Fruit fly (Drosophila melanogaster) whole organism, embryonic: ENCODE measurements around the gene sesB.

Experiments used
- ATbp ChIP-seq: fragments of 200-800 bp; sonication (Bioruptor generic); optimal IDR thresholded peaks from 2 replicates; lab custom pipeline; 2017; ENCODE audit warnings: missing biosample characterization, mild to moderate bottlenecking, missing genetic modification characterization, missing genetic modification reagents
- Ada2b ChIP-seq: fragments of 200-800 bp; sonication (Bioruptor generic); IDR thresholded peaks from 2 replicates; pipeline ENCODE4 v1.3.6; 2022; ENCODE audit warnings: missing biosample characterization, missing genetic modification characterization
- CG11093 ChIP-seq: fragments of 200-800 bp; sonication (Bioruptor generic); IDR thresholded peaks from 3 replicates; pipeline ENCODE4 v1.3.6; 2022; ENCODE audit warnings: missing biosample characterization, missing genetic modification characterization
- CG11504 ChIP-seq: fragments of 200-800 bp; sonication (Bioruptor generic); optimal IDR thresholded peaks from 3 replicates; lab custom pipeline; 2019; ENCODE audit warnings: missing biosample characterization, mild to moderate bottlenecking, missing genetic modification characterization, moderate library complexity
- CG11695 ChIP-seq: fragments of 200-800 bp; sonication (Bioruptor generic); IDR thresholded peaks from 3 replicates; pipeline ENCODE4 v1.3.6; 2022; ENCODE audit warnings: missing biosample characterization, missing genetic modification characterization
- CG11723 ChIP-seq: fragments of 200-800 bp; sonication (Bioruptor generic); optimal IDR thresholded peaks from 2 replicates; lab custom pipeline; 2017; ENCODE audit warnings: missing biosample characterization, mild to moderate bottlenecking, missing genetic modification characterization
- CG13424 ChIP-seq: fragments of 200-800 bp; sonication (Bioruptor generic); optimal IDR thresholded peaks from 2 replicates; lab custom pipeline; 2019; ENCODE audit warnings: missing biosample characterization, mild to moderate bottlenecking, missing genetic modification characterization, moderate library complexity
- CG13775 ChIP-seq: fragments of 200-800 bp; sonication (Bioruptor generic); optimal IDR thresholded peaks from 3 replicates; lab custom pipeline; 2017; ENCODE audit warnings: missing biosample characterization, mild to moderate bottlenecking, missing genetic modification characterization
- CG14710 ChIP-seq: fragments of 200-800 bp; sonication (Bioruptor generic); optimal IDR thresholded peaks from 3 replicates; lab custom pipeline; 2019; ENCODE audit warnings: missing biosample characterization, mild to moderate bottlenecking, missing genetic modification characterization, moderate library complexity
- CG14860 ChIP-seq: fragments of 200-800 bp; sonication (Bioruptor generic); IDR thresholded peaks from 3 replicates; pipeline ENCODE4 v1.3.6; 2022; ENCODE audit warnings: missing biosample characterization, missing genetic modification characterization; ENCODE audit not compliant: partially characterized antibody
- CG14965 ChIP-seq: fragments of 200-800 bp; sonication (Bioruptor generic); optimal IDR thresholded peaks from 2 replicates; lab custom pipeline; 2016; ENCODE audit warnings: missing biosample characterization, missing genetic modification characterization, borderline replicate concordance
- CG17385 ChIP-seq: fragments of 200-800 bp; sonication (Bioruptor generic); optimal IDR thresholded peaks from 3 replicates; lab custom pipeline; 2018; ENCODE audit warnings: missing biosample characterization, mild to moderate bottlenecking, missing genetic modification characterization
- CG17802 ChIP-seq: fragments of 200-800 bp; sonication (Bioruptor generic); optimal IDR thresholded peaks from 2 replicates; lab custom pipeline; 2018; ENCODE audit warnings: missing biosample characterization, mild to moderate bottlenecking, missing genetic modification characterization, moderate library complexity
- CG1832 ChIP-seq: fragments of 200-800 bp; sonication (Bioruptor generic); optimal IDR thresholded peaks from 2 replicates; lab custom pipeline; 2017; ENCODE audit warnings: missing biosample characterization, mild to moderate bottlenecking, missing genetic modification characterization, inconsistent platforms
- CG2875 ChIP-seq: fragments of 200-800 bp; sonication (Bioruptor generic); optimal IDR thresholded peaks from 2 replicates; lab custom pipeline; 2017; ENCODE audit warnings: missing biosample characterization, mild to moderate bottlenecking, missing genetic modification characterization, missing genetic modification reagents
- CG31441 ChIP-seq: fragments of 200-800 bp; sonication (Bioruptor generic); IDR thresholded peaks from 2 replicates; pipeline ENCODE4 v1.3.6; 2022; ENCODE audit warnings: missing biosample characterization, missing genetic modification characterization
- CG32767 ChIP-seq: fragments of 200-800 bp; sonication (Bioruptor generic); IDR thresholded peaks from 2 replicates; pipeline ENCODE4 v1.3.6; 2022; ENCODE audit warnings: missing biosample characterization, missing genetic modification characterization
- CG33557 ChIP-seq: fragments of 200-800 bp; sonication (Bioruptor generic); optimal IDR thresholded peaks from 2 replicates; lab custom pipeline; 2019; ENCODE audit warnings: missing biosample characterization, mild to moderate bottlenecking, missing genetic modification characterization, moderate library complexity
- CG3995 ChIP-seq: fragments of 200-800 bp; sonication (Bioruptor generic); optimal IDR thresholded peaks from 3 replicates; lab custom pipeline; 2016; ENCODE audit warnings: missing biosample characterization, missing genetic modification characterization
- CG42726 ChIP-seq: fragments of 200-800 bp; sonication (Bioruptor generic); IDR thresholded peaks from 2 replicates; pipeline ENCODE4 v1.3.6; 2022; ENCODE audit warnings: missing biosample characterization, missing genetic modification characterization; ENCODE audit not compliant: partially characterized antibody
- CG4328 ChIP-seq: fragments of 200-800 bp; sonication (Bioruptor generic); optimal IDR thresholded peaks from 3 replicates; lab custom pipeline; 2017; ENCODE audit warnings: missing biosample characterization, missing genetic modification reagents, missing genetic modification characterization
- CG7928 ChIP-seq: fragments of 200-800 bp; sonication (Bioruptor generic); optimal IDR thresholded peaks from 2 replicates; lab custom pipeline; 2017; ENCODE audit warnings: missing biosample characterization, mild to moderate bottlenecking, missing genetic modification characterization
- CG7963 ChIP-seq: fragments of 200-800 bp; sonication (Bioruptor generic); IDR thresholded peaks from 3 replicates; pipeline ENCODE4 v1.3.6; 2022; ENCODE audit warnings: missing biosample characterization, missing genetic modification characterization; ENCODE audit not compliant: partially characterized antibody
- Dad ChIP-seq: fragments of 200-800 bp; sonication (Bioruptor generic); optimal IDR thresholded peaks from 3 replicates; lab custom pipeline; 2016; ENCODE audit warnings: missing biosample characterization, missing genetic modification characterization
- Drgx ChIP-seq: fragments of 200-800 bp; sonication (Bioruptor generic); IDR thresholded peaks from 2 replicates; pipeline ENCODE4 v1.3.6; 2022; ENCODE audit warnings: missing biosample characterization, missing genetic modification characterization
- Fer3 ChIP-seq: fragments of 200-800 bp; sonication (Bioruptor generic); optimal IDR thresholded peaks from 2 replicates; lab custom pipeline; 2018; ENCODE audit warnings: missing biosample characterization, mild to moderate bottlenecking, missing genetic modification characterization, moderate library complexity
- NC2β ChIP-seq: fragments of 200-800 bp; sonication (Bioruptor generic); optimal IDR thresholded peaks from 2 replicates; lab custom pipeline; 2016; ENCODE audit warnings: missing biosample characterization, missing genetic modification characterization
- ara ChIP-seq: fragments of 200-800 bp; sonication (Bioruptor generic); IDR thresholded peaks from 2 replicates; pipeline ENCODE4 v1.3.6; 2022; ENCODE audit warnings: missing biosample characterization, missing genetic modification characterization
- bowl ChIP-seq: fragments of 200-800 bp; sonication (Bioruptor generic); IDR thresholded peaks from 2 replicates; pipeline ENCODE4 v1.3.6; 2022; ENCODE audit warnings: missing biosample characterization, missing genetic modification characterization
- br ChIP-seq: fragments of >200 bp; optimal IDR thresholded peaks from 2 replicates; lab custom pipeline; 2017
- bsh ChIP-seq, 2 experiments: fragments of 200-800 bp; sonication (Bioruptor generic); optimal IDR thresholded peaks; 2 replicates each; lab custom pipeline; 2017 to 2018; ENCODE audit warnings: mild to moderate bottlenecking in 2 of 2, missing biosample characterization in 2 of 2, missing genetic modification characterization in 2 of 2, moderate library complexity in 1 of 2
- cas ChIP-seq: fragments of 200-800 bp; sonication (Bioruptor generic); IDR thresholded peaks from 2 replicates; pipeline ENCODE4 v1.3.6; 2022; ENCODE audit warnings: missing biosample characterization, missing genetic modification characterization
- crc ChIP-seq: fragments of 200-800 bp; sonication (Bioruptor generic); optimal IDR thresholded peaks from 2 replicates; lab custom pipeline; 2016; ENCODE audit warnings: missing biosample characterization, missing genetic modification characterization
- dpn ChIP-seq, 2 experiments: fragments of 200-800 bp; sonication (Bioruptor generic); optimal IDR thresholded peaks; 3 replicates each; lab custom pipeline; 2016; ENCODE audit warnings: missing biosample characterization in 2 of 2, missing genetic modification characterization in 2 of 2
- dysf ChIP-seq: fragments of 200-800 bp; sonication (Bioruptor generic); IDR thresholded peaks from 3 replicates; pipeline ENCODE4 v1.3.6; 2022; ENCODE audit warnings: missing biosample characterization, missing genetic modification characterization
- esg ChIP-seq: fragments of 200-800 bp; sonication (Bioruptor generic); conservative IDR thresholded peaks from 2 replicates; pipeline ENCODE4 v1.3.6; 2022; ENCODE audit warnings: missing biosample characterization, missing genetic modification characterization
- fd102C ChIP-seq: fragments of 200-800 bp; sonication (Bioruptor generic); optimal IDR thresholded peaks from 2 replicates; lab custom pipeline; 2018; ENCODE audit warnings: missing biosample characterization, mild to moderate bottlenecking, missing genetic modification characterization, moderate library complexity
- her ChIP-seq: fragments of 200-800 bp; sonication (Bioruptor generic); optimal IDR thresholded peaks from 2 replicates; lab custom pipeline; 2016; ENCODE audit warnings: missing biosample characterization, missing genetic modification characterization
- lola ChIP-seq, 3 experiments: fragments of >200 bp in 2 of 3; fragments of 200-800 bp in 1 of 3; sonication (Bioruptor generic) in 1 of 3; optimal IDR thresholded peaks; 2 replicates each; lab custom pipeline; 2017 to 2019; ENCODE audit warnings: missing biosample characterization in 3 of 3, missing genetic modification characterization in 3 of 3, mild to moderate bottlenecking in 1 of 3, moderate library complexity in 1 of 3
- lov ChIP-seq, 2 experiments: fragments of 200-800 bp in 1 of 2; fragments of >200 bp in 1 of 2; sonication (Bioruptor generic) in 1 of 2; IDR thresholded peaks in 1 of 2; optimal IDR thresholded peaks in 1 of 2; 2 replicates in 1 of 2; 3 replicates in 1 of 2; pipeline versions ENCODE4 v1.3.6 to Lab custom; 2017 to 2022; ENCODE audit warnings: missing biosample characterization in 1 of 2, missing genetic modification characterization in 1 of 2
- luna ChIP-seq: fragments of 200-800 bp; sonication (Bioruptor generic); optimal IDR thresholded peaks from 2 replicates; lab custom pipeline; 2016; ENCODE audit warnings: missing biosample characterization, missing genetic modification characterization
- p53 ChIP-seq: fragments of 200-800 bp; sonication (Bioruptor generic); optimal IDR thresholded peaks from 2 replicates; lab custom pipeline; 2016; ENCODE audit warnings: missing biosample characterization, missing genetic modification characterization
- row ChIP-seq: fragments of 200-800 bp; sonication (Bioruptor generic); IDR thresholded peaks from 3 replicates; pipeline ENCODE4 v1.3.6; 2022; ENCODE audit warnings: missing biosample characterization, missing genetic modification characterization
- sim ChIP-seq: fragments of 200-800 bp; sonication (Bioruptor generic); IDR thresholded peaks from 2 replicates; pipeline ENCODE4 v1.3.6; 2022; ENCODE audit warnings: missing biosample characterization, missing genetic modification characterization
- slp2 ChIP-seq: fragments of 200-800 bp; sonication (Bioruptor generic); optimal IDR thresholded peaks from 2 replicates; lab custom pipeline; 2016; ENCODE audit warnings: missing biosample characterization, missing genetic modification characterization
- tio ChIP-seq: fragments of 200-800 bp; sonication (Bioruptor generic); optimal IDR thresholded peaks from 2 replicates; lab custom pipeline; 2017; ENCODE audit warnings: missing biosample characterization, missing genetic modification characterization, inconsistent platforms
- tna ChIP-seq: fragments of 200-800 bp; sonication (Bioruptor generic); IDR thresholded peaks from 2 replicates; pipeline ENCODE4 v1.3.6; 2022; ENCODE audit warnings: missing biosample characterization, missing genetic modification characterization; ENCODE audit not compliant: partially characterized antibody
- trem ChIP-seq: fragments of 200-800 bp; optimal IDR thresholded peaks from 3 replicates; lab custom pipeline; 2019; ENCODE audit warnings: missing biosample characterization, mild to moderate bottlenecking, missing genetic modification characterization, moderate library complexity

sesB gene

DNA sequence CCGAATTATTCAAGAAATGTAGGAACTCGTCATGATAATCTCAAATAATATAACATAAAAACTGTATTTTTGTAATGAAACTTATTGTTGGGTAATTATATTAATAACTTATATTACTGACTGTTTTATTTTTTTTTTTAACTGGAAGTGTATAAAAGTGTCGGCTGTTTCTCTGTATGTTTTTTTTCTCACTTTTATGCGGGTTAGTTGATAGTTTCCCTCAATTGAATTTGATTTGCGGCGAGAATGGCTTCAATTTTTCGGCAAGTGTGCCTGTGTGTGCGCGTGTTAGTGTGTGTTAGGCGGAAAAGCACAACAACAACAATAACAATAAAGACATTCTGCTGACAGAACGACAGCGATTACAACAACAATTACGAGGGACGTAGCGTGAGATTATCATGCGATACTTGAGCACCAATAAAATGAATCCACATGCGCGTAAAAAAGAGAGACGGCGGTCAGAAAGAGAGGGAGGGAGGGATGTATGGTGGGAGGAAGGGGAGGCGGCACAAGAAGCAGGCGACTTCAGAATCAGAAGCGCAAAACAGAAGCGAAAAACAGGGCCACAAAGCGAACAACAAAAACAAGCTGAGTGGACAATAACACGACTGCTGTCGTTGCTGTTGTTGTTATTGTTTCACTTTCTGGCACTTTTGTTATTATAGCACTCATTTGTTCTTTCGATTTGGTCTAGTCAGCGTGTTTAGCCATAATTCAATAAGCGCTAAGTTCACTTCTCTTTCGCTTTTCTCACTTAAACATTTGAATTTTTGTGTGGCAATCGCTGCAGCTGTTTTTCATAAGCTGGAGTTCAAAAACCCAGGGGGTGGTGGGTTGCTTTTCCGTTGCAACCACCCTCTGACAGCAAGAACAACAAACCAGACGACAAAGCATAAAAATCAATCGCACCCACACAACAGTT, 23.5 kb downstream of the sesB start (continued):
- no peak for TF ChIP-seq ara
- TF ChIP-seq CG42726 (GFP tag; lab: Robert Waterston, UW): no peak
- TF ChIP-seq Dad (GFP tag; lab: Kevin White, UChicago): no peak
- no peak for TF ChIP-seq tio (GFP tag; lab: Kevin White, UChicago)
- TF ChIP-seq sim: no peak
- TF ChIP-seq dpn (GFP tag; optimal IDR thresholded peaks at IDR 0.05; lab: Kevin White, UChicago): peak in 1 of 2 experiments; percentile 1
- TF ChIP-seq esg (GFP tag; lab: Robert Waterston, UW): no peak
- TF ChIP-seq bsh (GFP tag; optimal IDR thresholded peaks at IDR 0.05; lab: Kevin White, UChicago): peak in 1 of 2 experiments; percentile 30
- TF ChIP-seq CG33557: no peak
- TF ChIP-seq lola (GFP tag; optimal IDR thresholded peaks at IDR 0.05; lab: Kevin White, UChicago): peak in 1 of 3 experiments; percentile 17
- TF ChIP-seq tna: no peak
- TF ChIP-seq row (GFP tag; lab: Robert Waterston, UW): peak; percentile 68
- TF ChIP-seq br: no peak
- TF ChIP-seq CG4328 (GFP tag; lab: Kevin White, UChicago): no peak
- no peak for TF ChIP-seq CG14860
- TF ChIP-seq CG11695 (GFP tag; lab: Robert Waterston, UW): no peak
- no peak for TF ChIP-seq CG7928 (GFP tag; lab: Kevin White, UChicago)
- peak; percentile 62; the same call in 1 of the 2 replicates for TF ChIP-seq CG31441
- peak; percentile 49 for TF ChIP-seq CG1832
- TF ChIP-seq luna (GFP tag; lab: Kevin White, UChicago): no peak
- no peak for TF ChIP-seq dysf (GFP tag; lab: Robert Waterston, UW)
- no peak for TF ChIP-seq p53 (GFP tag; lab: Kevin White, UChicago)
- no peak for TF ChIP-seq CG14965
- no peak for TF ChIP-seq trem (tag; lab: Kevin White, UChicago)
- no peak for TF ChIP-seq CG17802
- no peak for TF ChIP-seq crc (GFP tag; lab: Kevin White, UChicago)
- TF ChIP-seq Drgx (GFP tag; lab: Robert Waterston, UW): no peak
- peak; percentile 23 for TF ChIP-seq CG13424 (tag; lab: Kevin White, UChicago)
- no peak for TF ChIP-seq CG3995
- TF ChIP-seq CG14710 (tag; lab: Kevin White, UChicago): peak; percentile 1
- TF ChIP-seq Ada2b (GFP tag; lab: Robert Waterston, UW): no peak
- TF ChIP-seq ATbp (GFP tag; lab: Kevin White, UChicago): peak; percentile 28
- no peak for TF ChIP-seq fd102C (GFP tag; lab: Kevin White, UChicago)
- TF ChIP-seq NC2β: no peak
- no peak for TF ChIP-seq CG2875 (GFP tag; lab: Kevin White, UChicago)
- no peak for TF ChIP-seq cas (GFP tag; lab: Robert Waterston, UW)
- TF ChIP-seq lov (optimal IDR thresholded peaks at IDR 0.05; lab: Kevin White, UChicago): no peak
- no peak for TF ChIP-seq lov (GFP tag; IDR thresholded peaks at IDR 0.05; lab: Robert Waterston, UW)
- no peak for TF ChIP-seq her
- no peak for TF ChIP-seq slp2
- no peak for TF ChIP-seq CG11723 (GFP tag; lab: Kevin White, UChicago)
- no peak for TF ChIP-seq CG11093
- TF ChIP-seq Fer3 (tag; lab: Kevin White, UChicago): peak; percentile 10
- TF ChIP-seq CG13775 (GFP tag; lab: Kevin White, UChicago): no peak
- no peak for TF ChIP-seq CG7963 (GFP tag; lab: Robert Waterston, UW)
- TF ChIP-seq CG11504 (tag; lab: Kevin White, UChicago): peak; percentile 64
- TF ChIP-seq CG32767 (GFP tag; lab: Robert Waterston, UW): no peak
- peak; percentile 19; the same call in 1 of the 2 replicates for TF ChIP-seq bowl (GFP tag; lab: Robert Waterston, UW)
- peak; percentile 32 for TF ChIP-seq CG17385 (GFP tag; lab: Kevin White, UChicago)
